Fruit fly (Drosophila melanogaster) whole organism, embryonic: ENCODE measurements around the gene CG3777.

Source experiments
- Adf1 ChIP-seq: fragments of 200-800 bp; sonication (Bioruptor generic); IDR thresholded peaks from 2 replicates; pipeline ENCODE4 v1.3.6; 2022; ENCODE audit warnings: missing biosample characterization, missing genetic modification characterization
- Aef1 ChIP-seq: fragments of 200-800 bp; sonication (Bioruptor generic); IDR thresholded peaks from 3 replicates; pipeline ENCODE4 v1.3.6; 2022; ENCODE audit warnings: missing biosample characterization, missing genetic modification characterization
- Atf3 ChIP-seq: fragments of 200-800 bp; sonication (Bioruptor generic); optimal IDR thresholded peaks from 3 replicates; lab custom pipeline; 2016; ENCODE audit warnings: missing biosample characterization, missing genetic modification characterization
- BEAF-32 ChIP-seq: fragments of 200-800 bp; sonication (Bioruptor generic); optimal IDR thresholded peaks from 3 replicates; lab custom pipeline; 2017; ENCODE audit warnings: missing biosample characterization, missing genetic modification characterization, mild to moderate bottlenecking, moderate library complexity, missing genetic modification reagents
- Bteb2 ChIP-seq: fragments of 200-800 bp; sonication (Bioruptor generic); optimal IDR thresholded peaks from 2 replicates; lab custom pipeline; 2016; ENCODE audit warnings: missing biosample characterization, missing genetic modification characterization
- CG10462 ChIP-seq: fragments of 200-800 bp; sonication (Bioruptor generic); optimal IDR thresholded peaks from 2 replicates; lab custom pipeline; 2016; ENCODE audit warnings: missing biosample characterization, missing genetic modification characterization
- CG10979 ChIP-seq: fragments of 200-800 bp; sonication (Bioruptor generic); optimal IDR thresholded peaks from 2 replicates; lab custom pipeline; 2018; ENCODE audit warnings: missing biosample characterization, mild to moderate bottlenecking, missing genetic modification characterization, moderate library complexity
- CG11456 ChIP-seq: fragments of 200-800 bp; sonication (Bioruptor generic); IDR thresholded peaks from 3 replicates; pipeline ENCODE4 v1.3.6; 2022; ENCODE audit warnings: missing biosample characterization, missing genetic modification characterization
- CG11696 ChIP-seq: fragments of 200-800 bp; sonication (Bioruptor generic); IDR thresholded peaks from 2 replicates; pipeline ENCODE4 v1.3.6; 2022; ENCODE audit warnings: missing biosample characterization, missing genetic modification characterization
- CG12155 ChIP-seq: fragments of 200-800 bp; sonication (Bioruptor generic); optimal IDR thresholded peaks from 3 replicates; lab custom pipeline; 2016; ENCODE audit warnings: missing biosample characterization, missing genetic modification characterization
- CG12769 ChIP-seq: fragments of 200-800 bp; sonication (Bioruptor generic); optimal IDR thresholded peaks from 2 replicates; lab custom pipeline; 2019; ENCODE audit warnings: missing biosample characterization, mild to moderate bottlenecking, missing genetic modification characterization, moderate library complexity
- CG13624 ChIP-seq: fragments of 200-800 bp; sonication (Bioruptor generic); optimal IDR thresholded peaks from 2 replicates; lab custom pipeline; 2016; ENCODE audit warnings: missing biosample characterization, missing genetic modification characterization
- CG14667 ChIP-seq: fragments of 200-800 bp; sonication (Bioruptor generic); IDR thresholded peaks from 2 replicates; pipeline ENCODE4 v1.3.6; 2022; ENCODE audit warnings: missing biosample characterization, missing genetic modification characterization
- CG1603 ChIP-seq: fragments of 200-800 bp; sonication (Bioruptor generic); optimal IDR thresholded peaks from 2 replicates; lab custom pipeline; 2019; ENCODE audit warnings: missing biosample characterization, mild to moderate bottlenecking, missing genetic modification characterization, moderate library complexity
- CG1647 ChIP-seq: fragments of 200-800 bp; sonication (Bioruptor generic); optimal IDR thresholded peaks from 3 replicates; lab custom pipeline; 2016; ENCODE audit warnings: missing biosample characterization, missing genetic modification characterization
- CG17568 ChIP-seq: fragments of 200-800 bp; sonication (Bioruptor generic); optimal IDR thresholded peaks from 2 replicates; lab custom pipeline; 2018; ENCODE audit warnings: missing biosample characterization, mild to moderate bottlenecking, missing genetic modification characterization, moderate library complexity
- CG17612 ChIP-seq: fragments of 200-800 bp; sonication (Bioruptor generic); IDR thresholded peaks from 2 replicates; pipeline ENCODE4 v1.3.6; 2022; ENCODE audit warnings: missing biosample characterization, missing genetic modification characterization
- CG2199 ChIP-seq: fragments of 200-800 bp; sonication (Bioruptor generic); IDR thresholded peaks from 3 replicates; pipeline ENCODE4 v1.3.6; 2022; ENCODE audit warnings: missing biosample characterization, missing genetic modification characterization
- CG2712 ChIP-seq: fragments of 200-800 bp; optimal IDR thresholded peaks from 3 replicates; lab custom pipeline; 2019; ENCODE audit warnings: missing biosample characterization, mild to moderate bottlenecking, missing genetic modification characterization, moderate library complexity
- CG33213 ChIP-seq: fragments of 200-800 bp; sonication (Bioruptor generic); optimal IDR thresholded peaks from 3 replicates; lab custom pipeline; 2016; ENCODE audit warnings: missing biosample characterization, missing genetic modification characterization
- CG4730 ChIP-seq: fragments of 200-800 bp; sonication (Bioruptor generic); IDR thresholded peaks from 2 replicates; pipeline ENCODE4 v1.3.6; 2022; ENCODE audit warnings: missing biosample characterization, missing genetic modification characterization
- CG6689 ChIP-seq: fragments of 200-800 bp; sonication (Bioruptor generic); IDR thresholded peaks from 2 replicates; pipeline ENCODE4 v1.3.6; 2022; ENCODE audit warnings: missing biosample characterization, missing genetic modification characterization
- CG6854 ChIP-seq: fragments of 200-800 bp; sonication (Bioruptor generic); optimal IDR thresholded peaks from 3 replicates; lab custom pipeline; 2017; ENCODE audit warnings: missing biosample characterization, mild to moderate bottlenecking, missing genetic modification characterization
- D ChIP-seq, 2 experiments: fragments of 200-800 bp in 1 of 2; fragments of >200 bp in 1 of 2; sonication (Bioruptor generic) in 1 of 2; optimal IDR thresholded peaks; 2 replicates in 1 of 2; 3 replicates in 1 of 2; lab custom pipeline; 2017; ENCODE audit warnings: mild to moderate bottlenecking in 1 of 2, missing biosample characterization in 1 of 2, missing genetic modification characterization in 1 of 2, missing genetic modification reagents in 1 of 2
- Dp ChIP-seq: fragments of 200-800 bp; sonication (Bioruptor generic); optimal IDR thresholded peaks from 2 replicates; lab custom pipeline; 2018; ENCODE audit warnings: missing biosample characterization, mild to moderate bottlenecking, missing genetic modification characterization, moderate library complexity
- Ets65A ChIP-seq: fragments of 200-800 bp; sonication (Bioruptor generic); peaks from one replicate; lab custom pipeline; 2016; ENCODE audit warnings: missing biosample characterization, missing genetic modification characterization
- GATAe ChIP-seq: fragments of 200-800 bp; sonication (Bioruptor generic); conservative IDR thresholded peaks from 2 replicates; pipeline ENCODE4 v1.3.6; 2022; ENCODE audit warnings: missing biosample characterization, missing genetic modification characterization
- Hmx ChIP-seq: fragments of 200-800 bp; sonication (Bioruptor generic); optimal IDR thresholded peaks from 2 replicates; lab custom pipeline; 2016; ENCODE audit warnings: missing biosample characterization, missing genetic modification characterization
- Kr ChIP-seq: fragments of 200-800 bp; sonication (Bioruptor generic); optimal IDR thresholded peaks from 2 replicates; lab custom pipeline; 2017; ENCODE audit warnings: missing biosample characterization, mild to moderate bottlenecking, missing genetic modification characterization
- Lpt ChIP-seq: fragments of >200 bp; optimal IDR thresholded peaks from 2 replicates; lab custom pipeline; 2018; ENCODE audit warnings: missing biosample characterization, missing genetic modification characterization
- Nf-YA ChIP-seq: fragments of 200-800 bp; sonication (Bioruptor generic); IDR thresholded peaks from 2 replicates; pipeline ENCODE4 v1.3.6; 2022; ENCODE audit warnings: missing biosample characterization, missing genetic modification characterization
- Pdp1 ChIP-seq, 2 experiments: fragments of 200-800 bp; sonication (Bioruptor generic); optimal IDR thresholded peaks; 3 replicates each; lab custom pipeline; 2016; ENCODE audit warnings: missing biosample characterization in 2 of 2, missing genetic modification characterization in 2 of 2, mild to moderate bottlenecking in 1 of 2, moderate library complexity in 1 of 2
- ash1 ChIP-seq: fragments of 200-800 bp; sonication (Bioruptor generic); optimal IDR thresholded peaks from 2 replicates; lab custom pipeline; 2018; ENCODE audit warnings: missing biosample characterization, mild to moderate bottlenecking, missing genetic modification characterization
- cato ChIP-seq: fragments of 200-800 bp; sonication (Bioruptor generic); optimal IDR thresholded peaks from 2 replicates; lab custom pipeline; 2016; ENCODE audit warnings: missing biosample characterization, missing genetic modification characterization, borderline replicate concordance
- cwo ChIP-seq: fragments of 200-800 bp; sonication (Bioruptor generic); optimal IDR thresholded peaks from 3 replicates; lab custom pipeline; 2017; ENCODE audit warnings: missing biosample characterization, missing genetic modification characterization, mild to moderate bottlenecking, moderate library complexity, missing genetic modification reagents
- danr ChIP-seq: fragments of 200-800 bp; sonication (Bioruptor generic); IDR thresholded peaks from 2 replicates; pipeline ENCODE4 v1.3.6; 2022; ENCODE audit warnings: missing biosample characterization, missing genetic modification characterization
- disco-r ChIP-seq: fragments of 200-800 bp; sonication (Bioruptor generic); optimal IDR thresholded peaks from 2 replicates; lab custom pipeline; 2016; ENCODE audit warnings: missing biosample characterization, missing genetic modification characterization
- dpn ChIP-seq, 2 experiments: fragments of 200-800 bp; sonication (Bioruptor generic); optimal IDR thresholded peaks; 3 replicates each; lab custom pipeline; 2016; ENCODE audit warnings: missing biosample characterization in 2 of 2, missing genetic modification characterization in 2 of 2
- gce ChIP-seq: fragments of 200-800 bp; sonication (Bioruptor generic); IDR thresholded peaks from 3 replicates; pipeline ENCODE4 v1.3.6; 2022; ENCODE audit warnings: missing biosample characterization, missing genetic modification characterization
- gem ChIP-seq: fragments of 200-800 bp; sonication (Bioruptor generic); optimal IDR thresholded peaks from 2 replicates; lab custom pipeline; 2019; ENCODE audit warnings: missing biosample characterization, mild to moderate bottlenecking, missing genetic modification characterization, moderate library complexity
- gro ChIP-seq: fragments of 200-800 bp; sonication (Bioruptor generic); optimal IDR thresholded peaks from 2 replicates; lab custom pipeline; 2016; ENCODE audit warnings: missing biosample characterization, missing genetic modification characterization
- kah ChIP-seq: fragments of 200-800 bp; sonication (Bioruptor generic); optimal IDR thresholded peaks from 2 replicates; lab custom pipeline; 2018; ENCODE audit warnings: missing biosample characterization, mild to moderate bottlenecking, missing genetic modification characterization
- ken ChIP-seq: fragments of 200-800 bp; sonication (Bioruptor generic); IDR thresholded peaks from 3 replicates; pipeline ENCODE4 v1.3.6; 2022; ENCODE audit warnings: missing biosample characterization, missing genetic modification characterization
- nau ChIP-seq: fragments of 200-800 bp; sonication (Bioruptor generic); optimal IDR thresholded peaks from 3 replicates; lab custom pipeline; 2017; ENCODE audit warnings: missing biosample characterization, mild to moderate bottlenecking, missing genetic modification characterization, missing genetic modification reagents
- nerfin-1 ChIP-seq: fragments of 200-800 bp; sonication (Bioruptor generic); optimal IDR thresholded peaks from 3 replicates; lab custom pipeline; 2019; ENCODE audit warnings: missing biosample characterization, mild to moderate bottlenecking, missing genetic modification characterization, moderate library complexity
- oc ChIP-seq: fragments of 200-800 bp; sonication (Bioruptor generic); optimal IDR thresholded peaks from 2 replicates; lab custom pipeline; 2018; ENCODE audit warnings: missing biosample characterization, mild to moderate bottlenecking, missing genetic modification characterization, moderate library complexity
- sd ChIP-seq: fragments of 200-800 bp; sonication (Bioruptor generic); optimal IDR thresholded peaks from 3 replicates; lab custom pipeline; 2018; ENCODE audit warnings: missing biosample characterization, mild to moderate bottlenecking, missing genetic modification characterization, moderate library complexity
- slou ChIP-seq: fragments of 200-800 bp; sonication (Bioruptor generic); optimal IDR thresholded peaks from 3 replicates; lab custom pipeline; 2016; ENCODE audit warnings: missing biosample characterization, missing genetic modification characterization
- unc-4 ChIP-seq: fragments of 200-800 bp; sonication (Bioruptor generic); IDR thresholded peaks from 2 replicates; pipeline ENCODE4 v1.3.6; 2022; ENCODE audit warnings: missing biosample characterization, missing genetic modification characterization; ENCODE audit not compliant: partially characterized antibody
- vfl ChIP-seq: fragments of 200-800 bp; sonication (Bioruptor generic); optimal IDR thresholded peaks from 2 replicates; lab custom pipeline; 2016; ENCODE audit warnings: missing biosample characterization, missing genetic modification characterization

Gene CG3777

dm6 chrX:334624-335292, 55.3 kb downstream of the CG3777 start (continued):
- TF ChIP-seq CG1603: no peak
- TF ChIP-seq kah: no peak
- TF ChIP-seq BEAF-32: no peak
- no peak for TF ChIP-seq ash1
- TF ChIP-seq CG13624: peak; percentile 18
- TF ChIP-seq CG17612 (GFP tag; lab: Robert Waterston, UW): no peak
- TF ChIP-seq CG6689 (GFP tag; lab: Robert Waterston, UW): peak; percentile 30; the same call in 1 of the 2 replicates
- TF ChIP-seq CG11456 (GFP tag; lab: Robert Waterston, UW): no peak
- TF ChIP-seq slou (GFP tag; lab: Kevin White, UChicago): no peak
- no peak for TF ChIP-seq CG33213
- no peak for TF ChIP-seq CG2199
- no peak for TF ChIP-seq Ets65A (GFP tag; lab: Kevin White, UChicago)
- peak; percentile 38 for TF ChIP-seq CG2712 (tag; lab: Kevin White, UChicago)
- no peak for TF ChIP-seq ken (GFP tag; lab: Robert Waterston, UW)
- TF ChIP-seq Hmx: no peak
- no peak for TF ChIP-seq Dp
- no peak for TF ChIP-seq CG4730 (GFP tag; lab: Robert Waterston, UW)
- TF ChIP-seq Kr (GFP tag; lab: Kevin White, UChicago): no peak
- TF ChIP-seq GATAe (GFP tag; lab: Robert Waterston, UW): no peak
- TF ChIP-seq danr (GFP tag; lab: Robert Waterston, UW): no peak
- TF ChIP-seq Nf-YA (GFP tag; lab: Robert Waterston, UW): no peak
- peak; percentile 66 for TF ChIP-seq gem
- TF ChIP-seq CG11696 (GFP tag; lab: Robert Waterston, UW): no peak
- TF ChIP-seq nau: peak; percentile 9
- no peak for TF ChIP-seq Atf3 (GFP tag; lab: Kevin White, UChicago)
- TF ChIP-seq cato (GFP tag; lab: Kevin White, UChicago): no peak
- TF ChIP-seq Bteb2 (GFP tag; lab: Kevin White, UChicago): no peak
- peak in 1 of 2 experiments; percentile 5 for TF ChIP-seq dpn (GFP tag; optimal IDR thresholded peaks at IDR 0.05; lab: Kevin White, UChicago)
- TF ChIP-seq CG10462 (GFP tag; lab: Kevin White, UChicago): no peak
- TF ChIP-seq CG12769 (tag; lab: Kevin White, UChicago): no peak
- no peak for TF ChIP-seq CG1647 (GFP tag; lab: Kevin White, UChicago)
- TF ChIP-seq CG12155 (GFP tag; lab: Kevin White, UChicago): peak; percentile 2
- no peak for TF ChIP-seq CG10979
- no peak for TF ChIP-seq gce (GFP tag; lab: Robert Waterston, UW)
- peak; percentile 43 for TF ChIP-seq CG6854 (GFP tag; lab: Kevin White, UChicago)
- no peak for TF ChIP-seq Lpt (GFP tag; lab: Kevin White, UChicago)
- no peak for TF ChIP-seq Aef1 (GFP tag; lab: Robert Waterston, UW)
- TF ChIP-seq nerfin-1 (tag; lab: Kevin White, UChicago): peak; percentile 13
- no peak for TF ChIP-seq disco-r (GFP tag; lab: Kevin White, UChicago)
- no peak for TF ChIP-seq CG14667 (GFP tag; lab: Robert Waterston, UW)
- TF ChIP-seq Adf1 (GFP tag; lab: Robert Waterston, UW): no peak
- no peak for TF ChIP-seq sd (tag; lab: Kevin White, UChicago)
- no peak for TF ChIP-seq gro (GFP tag; lab: Kevin White, UChicago)
- TF ChIP-seq unc-4 (GFP tag; lab: Robert Waterston, UW): no peak
- TF ChIP-seq CG17568: no peak
- TF ChIP-seq Pdp1 (GFP tag; optimal IDR thresholded peaks at IDR 0.05; lab: Kevin White, UChicago): no peak
- no peak for TF ChIP-seq vfl (GFP tag; lab: Kevin White, UChicago)
- peak; percentile 58 for TF ChIP-seq oc (tag; lab: Kevin White, UChicago)
- TF ChIP-seq D (optimal IDR thresholded peaks at IDR 0.05; lab: Kevin White, UChicago): no peak
- TF ChIP-seq D (GFP tag; optimal IDR thresholded peaks at IDR 0.05; lab: Kevin White, UChicago): no peak
- no peak for TF ChIP-seq cwo (GFP tag; lab: Kevin White, UChicago)
